Fruit fly (Drosophila melanogaster) whole organism, embryonic: Measurements from ENCODE around the gene Zasp66.

ENCODE experiments used
- B-H1 ChIP-seq: fragments of 200-800 bp; sonication (Bioruptor generic); IDR thresholded peaks from 3 replicates; pipeline ENCODE4 v1.3.6; 2022; ENCODE audit warnings: missing biosample characterization, missing genetic modification characterization
- CG10654 ChIP-seq: fragments of 200-800 bp; sonication (Bioruptor generic); optimal IDR thresholded peaks from 2 replicates; lab custom pipeline; 2016; ENCODE audit warnings: missing biosample characterization, missing genetic modification characterization
- CG11093 ChIP-seq: fragments of 200-800 bp; sonication (Bioruptor generic); IDR thresholded peaks from 3 replicates; pipeline ENCODE4 v1.3.6; 2022; ENCODE audit warnings: missing biosample characterization, missing genetic modification characterization
- CG12769 ChIP-seq: fragments of 200-800 bp; sonication (Bioruptor generic); optimal IDR thresholded peaks from 2 replicates; lab custom pipeline; 2019; ENCODE audit warnings: missing biosample characterization, mild to moderate bottlenecking, missing genetic modification characterization, moderate library complexity
- CG17328 ChIP-seq: fragments of 200-800 bp; sonication (Bioruptor generic); IDR thresholded peaks from 2 replicates; pipeline ENCODE4 v1.3.6; 2022; ENCODE audit warnings: missing biosample characterization, missing genetic modification characterization
- CG34376 ChIP-seq: fragments of 200-800 bp; sonication (Bioruptor generic); optimal IDR thresholded peaks from 2 replicates; lab custom pipeline; 2018; ENCODE audit warnings: missing biosample characterization, mild to moderate bottlenecking, missing genetic modification characterization
- CG4404 ChIP-seq: fragments of 200-800 bp; sonication (Bioruptor generic); IDR thresholded peaks from 2 replicates; pipeline ENCODE4 v1.3.6; 2022; ENCODE audit warnings: missing biosample characterization, missing genetic modification characterization
- CG4707 ChIP-seq: fragments of 200-800 bp; sonication (Bioruptor generic); optimal IDR thresholded peaks from 2 replicates; lab custom pipeline; 2018; ENCODE audit warnings: missing biosample characterization, mild to moderate bottlenecking, missing genetic modification characterization, moderate library complexity
- CG4730 ChIP-seq: fragments of 200-800 bp; sonication (Bioruptor generic); IDR thresholded peaks from 2 replicates; pipeline ENCODE4 v1.3.6; 2022; ENCODE audit warnings: missing biosample characterization, missing genetic modification characterization
- CG6689 ChIP-seq: fragments of 200-800 bp; sonication (Bioruptor generic); IDR thresholded peaks from 2 replicates; pipeline ENCODE4 v1.3.6; 2022; ENCODE audit warnings: missing biosample characterization, missing genetic modification characterization
- CG6854 ChIP-seq: fragments of 200-800 bp; sonication (Bioruptor generic); optimal IDR thresholded peaks from 3 replicates; lab custom pipeline; 2017; ENCODE audit warnings: missing biosample characterization, mild to moderate bottlenecking, missing genetic modification characterization
- Dfd ChIP-seq, 2 experiments: fragments of >200 bp; optimal IDR thresholded peaks; 2 replicates each; lab custom pipeline; 2017; ENCODE audit warnings: missing biosample characterization in 2 of 2, missing genetic modification characterization in 2 of 2
- Hr51 ChIP-seq, 2 experiments: fragments of 200-800 bp; sonication (Bioruptor generic); optimal IDR thresholded peaks; 2 replicates in 1 of 2; 3 replicates in 1 of 2; lab custom pipeline; 2016 to 2018; ENCODE audit warnings: missing biosample characterization in 2 of 2, missing genetic modification characterization in 2 of 2, mild to moderate bottlenecking in 1 of 2, moderate library complexity in 1 of 2
- Nf-YB ChIP-seq: fragments of 200-800 bp; sonication (Bioruptor generic); optimal IDR thresholded peaks from 3 replicates; lab custom pipeline; 2019; ENCODE audit warnings: missing biosample characterization, mild to moderate bottlenecking, missing genetic modification characterization, moderate library complexity
- Nf-YC ChIP-seq: fragments of 200-800 bp; optimal IDR thresholded peaks from 3 replicates; lab custom pipeline; 2019; ENCODE audit warnings: missing biosample characterization, mild to moderate bottlenecking, missing genetic modification characterization, moderate library complexity
- Oli ChIP-seq: fragments of 200-800 bp; sonication (Bioruptor generic); optimal IDR thresholded peaks from 2 replicates; lab custom pipeline; 2018; ENCODE audit warnings: missing biosample characterization, mild to moderate bottlenecking, missing genetic modification characterization, moderate library complexity
- Sox102F ChIP-seq: fragments of 200-800 bp; sonication (Bioruptor generic); optimal IDR thresholded peaks from 2 replicates; lab custom pipeline; 2018; ENCODE audit warnings: missing biosample characterization, mild to moderate bottlenecking, missing genetic modification characterization, moderate library complexity
- Sry-β ChIP-seq: fragments of 200-800 bp; sonication (Bioruptor generic); optimal IDR thresholded peaks from 2 replicates; lab custom pipeline; 2018; ENCODE audit warnings: missing biosample characterization, mild to moderate bottlenecking, missing genetic modification characterization, moderate library complexity
- br ChIP-seq: fragments of >200 bp; optimal IDR thresholded peaks from 2 replicates; lab custom pipeline; 2017
- chm ChIP-seq: fragments of 200-800 bp; sonication (Bioruptor generic); IDR thresholded peaks from 2 replicates; pipeline ENCODE4 v1.3.6; 2022; ENCODE audit warnings: missing biosample characterization, missing genetic modification characterization
- crp ChIP-seq, 2 experiments: fragments of 200-800 bp; sonication (Bioruptor generic); optimal IDR thresholded peaks; 2 replicates in 1 of 2; 3 replicates in 1 of 2; lab custom pipeline; 2017; ENCODE audit warnings: missing biosample characterization in 2 of 2, missing genetic modification characterization in 2 of 2, mild to moderate bottlenecking in 1 of 2, moderate library complexity in 1 of 2
- danr ChIP-seq: fragments of 200-800 bp; sonication (Bioruptor generic); IDR thresholded peaks from 2 replicates; pipeline ENCODE4 v1.3.6; 2022; ENCODE audit warnings: missing biosample characterization, missing genetic modification characterization
- dm ChIP-seq: fragments of 200-800 bp; sonication (Bioruptor generic); optimal IDR thresholded peaks from 3 replicates; lab custom pipeline; 2016; ENCODE audit warnings: missing biosample characterization, missing genetic modification characterization
- gce ChIP-seq: fragments of 200-800 bp; sonication (Bioruptor generic); IDR thresholded peaks from 3 replicates; pipeline ENCODE4 v1.3.6; 2022; ENCODE audit warnings: missing biosample characterization, missing genetic modification characterization
- gcm ChIP-seq: fragments of 200-800 bp; sonication (Bioruptor generic); optimal IDR thresholded peaks from 2 replicates; lab custom pipeline; 2019; ENCODE audit warnings: missing biosample characterization, mild to moderate bottlenecking, missing genetic modification characterization, moderate library complexity
- ind ChIP-seq: fragments of 200-800 bp; sonication (Bioruptor generic); optimal IDR thresholded peaks from 3 replicates; lab custom pipeline; 2016; ENCODE audit warnings: missing biosample characterization, missing genetic modification characterization
- lbe ChIP-seq: fragments of 200-800 bp; sonication (Bioruptor generic); optimal IDR thresholded peaks from 2 replicates; lab custom pipeline; 2016; ENCODE audit warnings: missing biosample characterization, mild to moderate bottlenecking, missing genetic modification characterization
- lov ChIP-seq, 2 experiments: fragments of 200-800 bp in 1 of 2; fragments of >200 bp in 1 of 2; sonication (Bioruptor generic) in 1 of 2; IDR thresholded peaks in 1 of 2; optimal IDR thresholded peaks in 1 of 2; 2 replicates in 1 of 2; 3 replicates in 1 of 2; pipeline versions ENCODE4 v1.3.6 to Lab custom; 2017 to 2022; ENCODE audit warnings: missing biosample characterization in 1 of 2, missing genetic modification characterization in 1 of 2
- mam ChIP-seq: fragments of 200-800 bp; sonication (Bioruptor generic); optimal IDR thresholded peaks from 3 replicates; lab custom pipeline; 2016; ENCODE audit warnings: missing biosample characterization, missing genetic modification characterization
- pros ChIP-seq: fragments of 200-800 bp; sonication (Bioruptor generic); optimal IDR thresholded peaks from 3 replicates; lab custom pipeline; 2019; ENCODE audit warnings: missing biosample characterization, mild to moderate bottlenecking, missing genetic modification characterization, moderate library complexity
- row ChIP-seq: fragments of 200-800 bp; sonication (Bioruptor generic); IDR thresholded peaks from 3 replicates; pipeline ENCODE4 v1.3.6; 2022; ENCODE audit warnings: missing biosample characterization, missing genetic modification characterization
- salm ChIP-seq: fragments of 200-800 bp; sonication (Bioruptor generic); optimal IDR thresholded peaks from 2 replicates; lab custom pipeline; 2018; ENCODE audit warnings: missing biosample characterization, mild to moderate bottlenecking, missing genetic modification characterization
- scrt ChIP-seq: fragments of 200-800 bp; sonication (Bioruptor generic); optimal IDR thresholded peaks from 2 replicates; lab custom pipeline; 2018; ENCODE audit warnings: missing biosample characterization, mild to moderate bottlenecking, missing genetic modification characterization, moderate library complexity
- seq ChIP-seq: fragments of 200-800 bp; sonication (Bioruptor generic); IDR thresholded peaks from 2 replicates; pipeline ENCODE4 v1.3.6; 2022; ENCODE audit warnings: missing biosample characterization, missing genetic modification characterization
- so ChIP-seq: fragments of 200-800 bp; sonication (Bioruptor generic); IDR thresholded peaks from 3 replicates; pipeline ENCODE4 v1.3.6; 2022; ENCODE audit warnings: missing biosample characterization, missing genetic modification characterization
- tll ChIP-seq, 2 experiments: fragments of 200-800 bp in 1 of 2; fragments of >200 bp in 1 of 2; sonication (Bioruptor generic) in 1 of 2; optimal IDR thresholded peaks; 2 replicates each; lab custom pipeline; 2017 to 2019; ENCODE audit warnings: missing biosample characterization in 2 of 2, missing genetic modification characterization in 2 of 2, mild to moderate bottlenecking in 1 of 2, moderate library complexity in 1 of 2
- ttk ChIP-seq: fragments of 200-800 bp; sonication (Bioruptor generic); IDR thresholded peaks from 2 replicates; pipeline ENCODE4 v2.1.2; 2022; ENCODE audit warnings: missing biosample characterization, missing genetic modification characterization
- vvl ChIP-seq: fragments of 200-800 bp; sonication (Bioruptor generic); IDR thresholded peaks from 2 replicates; pipeline ENCODE4 v1.3.6; 2022; ENCODE audit warnings: missing biosample characterization, missing genetic modification characterization
- zen ChIP-seq: fragments of 200-800 bp; sonication (Bioruptor generic); optimal IDR thresholded peaks from 3 replicates; lab custom pipeline; 2018; ENCODE audit warnings: missing biosample characterization, mild to moderate bottlenecking, missing genetic modification characterization, moderate library complexity

Gene Zasp66

DNA sequence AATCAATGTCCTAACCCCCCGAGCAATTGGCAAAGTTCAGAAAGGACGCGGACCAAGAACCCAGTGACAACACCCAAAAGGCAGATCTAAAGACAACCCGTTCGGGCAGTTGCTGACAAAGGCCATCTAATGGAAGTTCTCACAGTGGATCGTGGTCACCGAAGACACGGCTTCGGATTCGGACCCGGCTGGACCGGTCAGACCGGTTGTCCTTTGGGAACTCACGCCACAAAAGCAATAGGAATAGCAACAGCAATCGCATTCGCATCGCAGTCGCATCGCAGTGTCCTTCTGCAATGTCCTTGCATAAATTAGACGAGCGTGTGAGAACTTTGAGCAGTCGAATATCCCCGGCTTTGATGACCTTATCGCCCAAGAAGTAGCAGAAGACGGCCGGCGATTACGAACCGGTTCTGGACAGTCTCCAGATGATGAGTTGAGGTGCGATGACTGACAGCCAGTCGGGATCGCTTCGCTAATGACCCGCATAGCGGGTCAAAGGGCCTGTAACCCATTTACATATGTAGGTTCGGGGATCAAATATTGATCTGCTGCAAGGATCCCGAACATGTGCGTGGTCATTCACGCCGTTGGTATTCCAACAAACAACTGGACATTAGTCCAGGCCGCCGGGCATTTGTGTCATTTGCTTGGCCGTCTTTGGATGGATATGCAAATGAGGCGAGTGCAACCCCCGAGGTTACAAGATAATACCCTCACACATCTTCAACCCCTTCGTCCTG is 19.8 kb downstream of the Zasp66 start:
- no peak for TF ChIP-seq row
- peak; percentile 77 for TF ChIP-seq zen
- peak in 1 of 2 experiments; percentile 63 for TF ChIP-seq tll (GFP tag; optimal IDR thresholded peaks at IDR 0.05; lab: Kevin White, UChicago)
- TF ChIP-seq gcm = no peak
- TF ChIP-seq Dfd (GFP tag; optimal IDR thresholded peaks at IDR 0.05; lab: Kevin White, UChicago) = no peak
- peak; percentile 62 for TF ChIP-seq pros (GFP tag; lab: Kevin White, UChicago)

- TF ChIP-seq br = no peak
- no peak for TF ChIP-seq so (GFP tag; lab: Robert Waterston, UW)
- no peak for TF ChIP-seq CG12769
- peak; percentile 60; the same call in 1 of the 2 replicates for TF ChIP-seq seq (GFP tag; lab: Robert Waterston, UW)
- TF ChIP-seq lov (optimal IDR thresholded peaks at IDR 0.05; lab: Kevin White, UChicago) = no peak
- TF ChIP-seq lov (GFP tag; IDR thresholded peaks at IDR 0.05; lab: Robert Waterston, UW) = no peak
- no peak for TF ChIP-seq CG11093
- no peak for TF ChIP-seq CG17328 (GFP tag; lab: Robert Waterston, UW)
- TF ChIP-seq vvl (GFP tag; lab: Robert Waterston, UW) = no peak
- no peak for TF ChIP-seq Hr51 (GFP tag; optimal IDR thresholded peaks at IDR 0.05; lab: Kevin White, UChicago)
- TF ChIP-seq Nf-YC (tag; lab: Kevin White, UChicago) = peak; percentile 93
- TF ChIP-seq CG4404 (GFP tag; lab: Robert Waterston, UW) = no peak
- no peak for TF ChIP-seq Sox102F
- TF ChIP-seq dm = no peak
- TF ChIP-seq Nf-YB (GFP tag; lab: Kevin White, UChicago) = peak; percentile 93
- TF ChIP-seq scrt (GFP tag; lab: Kevin White, UChicago) = peak; percentile 91
- TF ChIP-seq Oli (tag; lab: Kevin White, UChicago) = no peak
- no peak for TF ChIP-seq gce (GFP tag; lab: Robert Waterston, UW)
- TF ChIP-seq ind (GFP tag; lab: Kevin White, UChicago) = no peak
- no peak for TF ChIP-seq CG4707 (GFP tag; lab: Kevin White, UChicago)
- no peak for TF ChIP-seq CG10654 (GFP tag; lab: Kevin White, UChicago)
- no peak for TF ChIP-seq mam
- no peak for TF ChIP-seq lbe (GFP tag; lab: Kevin White, UChicago)
- TF ChIP-seq chm = no peak
- TF ChIP-seq Sry-β (GFP tag; lab: Kevin White, UChicago) = no peak
- no peak for TF ChIP-seq B-H1 (GFP tag; lab: Robert Waterston, UW)
- TF ChIP-seq CG6689 (GFP tag; lab: Robert Waterston, UW) = no peak
- no peak for TF ChIP-seq CG34376 (GFP tag; lab: Kevin White, UChicago)
- TF ChIP-seq salm = no peak
- TF ChIP-seq CG6854 (GFP tag; lab: Kevin White, UChicago) = no peak
- TF ChIP-seq danr = no peak
- no peak for TF ChIP-seq ttk
These were observed 22.6 kb downstream of the Zasp66 start, which contains the start of the genes CG13305 and Pex7 for dm6 chr3L:8646821-8647220. TSS of gene CG13305 (minus strand) at chr3L:8646822. TSS of gene Pex7 (plus strand) at chr3L:8647145.

DNA sequence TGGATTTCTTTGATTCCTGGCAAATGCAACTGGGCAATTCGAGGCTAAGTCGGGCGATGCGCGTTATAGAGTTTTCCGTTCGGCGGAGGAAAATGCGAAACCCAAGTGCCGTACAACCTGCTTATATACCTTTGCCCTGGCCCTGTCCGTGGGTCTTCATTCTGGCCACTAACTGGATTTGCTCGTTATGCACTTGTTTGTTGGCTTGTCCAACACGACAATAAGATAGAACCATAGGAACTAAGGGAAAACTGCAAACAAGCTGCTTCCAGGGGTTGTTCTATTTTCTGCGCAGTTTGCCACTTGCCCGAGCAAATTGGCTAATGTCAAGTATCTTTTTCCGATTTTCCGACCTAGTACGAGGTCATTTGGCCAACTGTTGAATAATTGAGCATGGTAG is 24.7 kb downstream of the Zasp66 start, which contains the start of gene Arr2:
Arr2 (minus strand) TSS at position 101 of the 400 bp plus-strand sequence.
- no peak for TF ChIP-seq CG4730 (GFP tag; lab: Robert Waterston, UW)
- no peak for TF ChIP-seq tll (GFP tag; optimal IDR thresholded peaks at IDR 0.05; lab: Kevin White, UChicago)
- no peak for TF ChIP-seq crp (GFP tag; optimal IDR thresholded peaks at IDR 0.05; lab: Kevin White, UChicago)
